Fruit fly (Drosophila melanogaster) whole organism, embryonic: Measurements from ENCODE around the gene CG31928.
A peak's percentile ranks its signal among the peaks of the same experiment; 100 is the strongest.

ENCODE experiments used
- ATbp ChIP-seq: fragments of 200-800 bp; sonication (Bioruptor generic); optimal IDR thresholded peaks from 2 replicates; lab custom pipeline; 2017; ENCODE audit warnings: missing biosample characterization, mild to moderate bottlenecking, missing genetic modification characterization, missing genetic modification reagents
- Asciz ChIP-seq: fragments of 200-800 bp; sonication (Bioruptor generic); optimal IDR thresholded peaks from 2 replicates; lab custom pipeline; 2017; ENCODE audit warnings: missing biosample characterization, mild to moderate bottlenecking, missing genetic modification characterization, missing genetic modification reagents
- Awh ChIP-seq: fragments of 200-800 bp; sonication (Bioruptor generic); IDR thresholded peaks from 2 replicates; pipeline ENCODE4, ENCODE4 v1.3.6; 2022; ENCODE audit warnings: missing biosample characterization, missing genetic modification characterization
- CG10565 ChIP-seq: fragments of 200-800 bp; sonication (Bioruptor generic); optimal IDR thresholded peaks from 3 replicates; lab custom pipeline; 2016; ENCODE audit warnings: missing biosample characterization, mild to moderate bottlenecking, missing genetic modification characterization
- CG10654 ChIP-seq: fragments of 200-800 bp; sonication (Bioruptor generic); optimal IDR thresholded peaks from 2 replicates; lab custom pipeline; 2016; ENCODE audit warnings: missing biosample characterization, missing genetic modification characterization
- CG11695 ChIP-seq: fragments of 200-800 bp; sonication (Bioruptor generic); IDR thresholded peaks from 3 replicates; pipeline ENCODE4 v1.3.6; 2022; ENCODE audit warnings: missing biosample characterization, missing genetic modification characterization
- CG12155 ChIP-seq: fragments of 200-800 bp; sonication (Bioruptor generic); optimal IDR thresholded peaks from 3 replicates; lab custom pipeline; 2016; ENCODE audit warnings: missing biosample characterization, missing genetic modification characterization
- CG12942 ChIP-seq: fragments of 200-800 bp; sonication (Bioruptor generic); optimal IDR thresholded peaks from 3 replicates; lab custom pipeline; 2016; ENCODE audit warnings: missing biosample characterization, missing genetic modification characterization
- CG1529 ChIP-seq: fragments of 200-800 bp; sonication (Bioruptor generic); optimal IDR thresholded peaks from 3 replicates; lab custom pipeline; 2018; ENCODE audit warnings: missing biosample characterization, missing genetic modification characterization
- CG15601 ChIP-seq: fragments of 200-800 bp; sonication (Bioruptor generic); optimal IDR thresholded peaks from 3 replicates; lab custom pipeline; 2019; ENCODE audit warnings: missing biosample characterization, mild to moderate bottlenecking, missing genetic modification characterization, moderate library complexity
- CG18476 ChIP-seq: fragments of 200-800 bp; sonication (Bioruptor generic); optimal IDR thresholded peaks from 2 replicates; lab custom pipeline; 2016; ENCODE audit warnings: missing biosample characterization, mild to moderate bottlenecking, missing genetic modification characterization
- CG18619 ChIP-seq: fragments of 200-800 bp; sonication (Bioruptor generic); optimal IDR thresholded peaks from 3 replicates; lab custom pipeline; 2017; ENCODE audit warnings: missing biosample characterization, mild to moderate bottlenecking, missing genetic modification characterization
- CG30403 ChIP-seq: fragments of 200-800 bp; sonication (Bioruptor generic); optimal IDR thresholded peaks from 3 replicates; lab custom pipeline; 2016; ENCODE audit warnings: missing biosample characterization, missing genetic modification characterization
- CG3065 ChIP-seq: fragments of 200-800 bp; sonication (Bioruptor generic); optimal IDR thresholded peaks from 2 replicates; lab custom pipeline; 2016; ENCODE audit warnings: missing biosample characterization, missing genetic modification characterization
- CG5245 ChIP-seq: fragments of 200-800 bp; sonication (Bioruptor generic); optimal IDR thresholded peaks from 3 replicates; lab custom pipeline; 2016; ENCODE audit warnings: missing biosample characterization, missing genetic modification characterization
- CG8359 ChIP-seq: fragments of 200-800 bp; sonication (Bioruptor generic); optimal IDR thresholded peaks from 2 replicates; lab custom pipeline; 2017; ENCODE audit warnings: missing biosample characterization, mild to moderate bottlenecking, missing genetic modification characterization, borderline replicate concordance
- D ChIP-seq, 2 experiments: fragments of 200-800 bp in 1 of 2; fragments of >200 bp in 1 of 2; sonication (Bioruptor generic) in 1 of 2; optimal IDR thresholded peaks; 2 replicates in 1 of 2; 3 replicates in 1 of 2; lab custom pipeline; 2017; ENCODE audit warnings: mild to moderate bottlenecking in 1 of 2, missing biosample characterization in 1 of 2, missing genetic modification characterization in 1 of 2, missing genetic modification reagents in 1 of 2
- Drgx ChIP-seq: fragments of 200-800 bp; sonication (Bioruptor generic); IDR thresholded peaks from 2 replicates; pipeline ENCODE4 v1.3.6; 2022; ENCODE audit warnings: missing biosample characterization, missing genetic modification characterization
- HLH3B ChIP-seq: fragments of 200-800 bp; sonication (Bioruptor generic); IDR thresholded peaks from 2 replicates; pipeline ENCODE4 v1.3.6; 2022; ENCODE audit warnings: missing biosample characterization, missing genetic modification characterization
- HmgD ChIP-seq: fragments of 200-800 bp; sonication (Bioruptor generic); optimal IDR thresholded peaks from 3 replicates; lab custom pipeline; 2016; ENCODE audit warnings: missing biosample characterization, missing genetic modification characterization
- Oli ChIP-seq: fragments of 200-800 bp; sonication (Bioruptor generic); optimal IDR thresholded peaks from 2 replicates; lab custom pipeline; 2018; ENCODE audit warnings: missing biosample characterization, mild to moderate bottlenecking, missing genetic modification characterization, moderate library complexity
- Rfx ChIP-seq: fragments of 200-800 bp; sonication (Bioruptor generic); IDR thresholded peaks from 2 replicates; pipeline ENCODE4 v1.3.6; 2022; ENCODE audit warnings: missing biosample characterization, missing genetic modification characterization
- TFAM ChIP-seq: fragments of 200-800 bp; sonication (Bioruptor generic); optimal IDR thresholded peaks from 2 replicates; lab custom pipeline; 2017; ENCODE audit warnings: missing biosample characterization, missing genetic modification characterization, inconsistent platforms
- Xbp1 ChIP-seq: fragments of 200-800 bp; sonication (Bioruptor generic); optimal IDR thresholded peaks from 3 replicates; lab custom pipeline; 2016; ENCODE audit warnings: missing biosample characterization, mild to moderate bottlenecking, missing genetic modification characterization
- Xrp1 ChIP-seq: fragments of 200-800 bp; sonication (Bioruptor generic); IDR thresholded peaks from 2 replicates; pipeline ENCODE4 v1.3.6; 2022; ENCODE audit warnings: missing biosample characterization, missing genetic modification characterization
- ac ChIP-seq: fragments of 200-800 bp; sonication (Bioruptor generic); optimal IDR thresholded peaks from 3 replicates; lab custom pipeline; 2017; ENCODE audit warnings: missing biosample characterization, mild to moderate bottlenecking, missing genetic modification characterization
- btn ChIP-seq: fragments of 200-800 bp; sonication (Bioruptor generic); optimal IDR thresholded peaks from 2 replicates; lab custom pipeline; 2016; ENCODE audit warnings: missing biosample characterization, missing genetic modification characterization
- chn ChIP-seq: fragments of 200-800 bp; sonication (Bioruptor generic); optimal IDR thresholded peaks from 2 replicates; lab custom pipeline; 2016; ENCODE audit warnings: missing biosample characterization, missing genetic modification characterization
- esg ChIP-seq: fragments of 200-800 bp; sonication (Bioruptor generic); conservative IDR thresholded peaks from 2 replicates; pipeline ENCODE4 v1.3.6; 2022; ENCODE audit warnings: missing biosample characterization, missing genetic modification characterization
- ewg ChIP-seq: fragments of 200-800 bp; sonication (Bioruptor generic); optimal IDR thresholded peaks from 3 replicates; lab custom pipeline; 2017; ENCODE audit warnings: mild to moderate bottlenecking, missing biosample characterization, missing genetic modification reagents, missing genetic modification characterization
- gcm ChIP-seq: fragments of 200-800 bp; sonication (Bioruptor generic); optimal IDR thresholded peaks from 2 replicates; lab custom pipeline; 2019; ENCODE audit warnings: missing biosample characterization, mild to moderate bottlenecking, missing genetic modification characterization, moderate library complexity
- gem ChIP-seq: fragments of 200-800 bp; sonication (Bioruptor generic); optimal IDR thresholded peaks from 2 replicates; lab custom pipeline; 2019; ENCODE audit warnings: missing biosample characterization, mild to moderate bottlenecking, missing genetic modification characterization, moderate library complexity
- hkb ChIP-seq, 2 experiments: fragments of 200-800 bp in 1 of 2; fragments of >200 bp in 1 of 2; sonication (Bioruptor generic) in 1 of 2; IDR thresholded peaks in 1 of 2; optimal IDR thresholded peaks in 1 of 2; 2 replicates each; pipeline versions ENCODE4 v1.3.6 to Lab custom; 2017 to 2022; ENCODE audit warnings: missing biosample characterization in 1 of 2, missing genetic modification characterization in 1 of 2
- knrl ChIP-seq: fragments of 200-800 bp; sonication (Bioruptor generic); IDR thresholded peaks from 3 replicates; pipeline ENCODE4 v1.3.6; 2022; ENCODE audit warnings: missing biosample characterization, missing genetic modification characterization; ENCODE audit not compliant: partially characterized antibody
- pan ChIP-seq, 4 experiments: fragments of >200 bp in 3 of 4; fragments of 200-800 bp in 1 of 4; sonication (Bioruptor generic) in 1 of 4; optimal IDR thresholded peaks in 3 of 4; IDR thresholded peaks in 1 of 4; 2 replicates each; pipeline versions ENCODE4 v1.3.6 to Lab custom; 2017 to 2022; ENCODE audit warnings: missing biosample characterization in 2 of 4, missing genetic modification characterization in 2 of 4, mixed read lengths in 1 of 4
- pb ChIP-seq: fragments of 200-800 bp; sonication (Bioruptor generic); optimal IDR thresholded peaks from 3 replicates; lab custom pipeline; 2016; ENCODE audit warnings: missing biosample characterization, missing genetic modification characterization
- peb ChIP-seq: fragments of 200-800 bp; sonication (Bioruptor generic); IDR thresholded peaks from 2 replicates; pipeline ENCODE4 v1.3.6; 2022; ENCODE audit warnings: missing biosample characterization, missing genetic modification characterization
- prd ChIP-seq, 3 experiments: fragments of >200 bp in 2 of 3; fragments of 200-800 bp in 1 of 3; sonication (Bioruptor generic) in 1 of 3; optimal IDR thresholded peaks in 2 of 3; IDR thresholded peaks in 1 of 3; 2 replicates in 2 of 3; 3 replicates in 1 of 3; pipeline versions ENCODE4 v1.3.6 to Lab custom; 2017 to 2022; ENCODE audit warnings: missing biosample characterization in 1 of 3, missing genetic modification characterization in 1 of 3
- psq ChIP-seq: fragments of 200-800 bp; sonication (Bioruptor generic); optimal IDR thresholded peaks from 2 replicates; lab custom pipeline; 2017; ENCODE audit warnings: missing biosample characterization, missing genetic modification characterization
- sens ChIP-seq: fragments of 200-800 bp; sonication (Bioruptor generic); peaks from one replicate; lab custom pipeline; 2016; ENCODE audit warnings: missing biosample characterization, missing genetic modification characterization
- sob ChIP-seq: fragments of 200-800 bp; sonication (Bioruptor generic); IDR thresholded peaks from 2 replicates; pipeline ENCODE4 v1.3.6; 2022; ENCODE audit warnings: missing biosample characterization, missing genetic modification characterization
- sqz ChIP-seq: fragments of 200-800 bp; sonication (Bioruptor generic); optimal IDR thresholded peaks from 3 replicates; lab custom pipeline; 2018; ENCODE audit warnings: missing biosample characterization, mild to moderate bottlenecking, missing genetic modification characterization
- stwl ChIP-seq: fragments of 200-800 bp; sonication (Bioruptor generic); optimal IDR thresholded peaks from 3 replicates; lab custom pipeline; 2018; ENCODE audit warnings: missing biosample characterization, mild to moderate bottlenecking, missing genetic modification characterization, moderate library complexity
- vnd ChIP-seq: fragments of 200-800 bp; sonication (Bioruptor generic); IDR thresholded peaks from 3 replicates; pipeline ENCODE4 v1.3.6; 2022; ENCODE audit warnings: missing biosample characterization, missing genetic modification characterization; ENCODE audit not compliant: partially characterized antibody

CG31928 gene

dm6 chr2L:1449718-1450441 is 42.2 kb upstream of the CG31928 start:
- peak; percentile 63 for TF ChIP-seq sens
- TF ChIP-seq gcm, result peak; percentile 94
- peak; percentile 73 for TF ChIP-seq CG18476 (GFP tag; lab: Kevin White, UChicago)
- no peak for TF ChIP-seq prd (optimal IDR thresholded peaks at IDR 0.05; lab: Kevin White, UChicago)
- TF ChIP-seq prd (GFP tag; IDR thresholded peaks at IDR 0.05; lab: Robert Waterston, UW), result 0 out of 3 replicates have a peak, but pooled peaks have one; percentile 26
- TF ChIP-seq CG12155 (GFP tag; lab: Kevin White, UChicago), result no peak
- TF ChIP-seq hkb (optimal IDR thresholded peaks at IDR 0.05; lab: Kevin White, UChicago), result peak; percentile 87
- TF ChIP-seq hkb (GFP tag; IDR thresholded peaks at IDR 0.05; lab: Robert Waterston, UW), result no peak
- peak; percentile 9 for TF ChIP-seq chn
- TF ChIP-seq Oli (tag; lab: Kevin White, UChicago), result peak; percentile 5
- TF ChIP-seq CG12942 (GFP tag; lab: Kevin White, UChicago), result no peak

- TF ChIP-seq btn (GFP tag; lab: Kevin White, UChicago) (no peak), sens (peak; percentile 73), CG10565 (GFP tag; lab: Kevin White, UChicago) (no peak), gem (tag; lab: Kevin White, UChicago) (peak; percentile 14), Drgx (peak; percentile 30; the same call in 1 of the 2 replicates)
Observed at dm6 chr2L:1455498-1455897, 36.6 kb upstream of the CG31928 start.

- peak; percentile 46 for TF ChIP-seq CG10654 (GFP tag; lab: Kevin White, UChicago)
- TF ChIP-seq HLH3B (GFP tag; lab: Robert Waterston, UW), result 0 out of 2 replicates have a peak, but pooled peaks have one; percentile 36
- TF ChIP-seq CG1529, result peak; percentile 45
- TF ChIP-seq Xbp1 (GFP tag; lab: Kevin White, UChicago), result peak; percentile 14
- peak; percentile 48 for TF ChIP-seq CG15601
- peak; percentile 20; the same call in 1 of the 2 replicates for TF ChIP-seq esg
- TF ChIP-seq ewg (GFP tag; lab: Kevin White, UChicago), result peak; percentile 8
- peak in 1 of 2 experiments; percentile 38 for TF ChIP-seq pan (optimal IDR thresholded peaks at IDR 0.05; lab: Kevin White, UChicago)
- TF ChIP-seq pan (GFP tag; optimal IDR thresholded peaks at IDR 0.05 in 1 of 2, IDR thresholded peaks at IDR 0.05 in 1 of 2), result no peak
- peak; percentile 49 for TF ChIP-seq stwl (tag; lab: Kevin White, UChicago)
- TF ChIP-seq D (optimal IDR thresholded peaks at IDR 0.05; lab: Kevin White, UChicago), result no peak
- TF ChIP-seq D (GFP tag; optimal IDR thresholded peaks at IDR 0.05; lab: Kevin White, UChicago), result peak; percentile 79
- TF ChIP-seq Awh, result peak; percentile 69; the same call in 1 of the 2 replicates
- TF ChIP-seq Asciz, result peak; percentile 16
- no peak for TF ChIP-seq CG3065 (GFP tag; lab: Kevin White, UChicago)
- TF ChIP-seq ATbp (GFP tag; lab: Kevin White, UChicago), result peak; percentile 45
- no peak for TF ChIP-seq TFAM (GFP tag; lab: Kevin White, UChicago)
- TF ChIP-seq CG18619, result peak; percentile 9
- peak; percentile 15 for TF ChIP-seq sqz (GFP tag; lab: Kevin White, UChicago)
- TF ChIP-seq CG30403, result peak; percentile 29
- TF ChIP-seq Rfx (GFP tag; lab: Robert Waterston, UW), result no peak
- peak; percentile 27 for TF ChIP-seq peb (GFP tag; lab: Robert Waterston, UW)
- TF ChIP-seq knrl, result no peak
- TF ChIP-seq sob, result peak; percentile 46; the same call in 1 of the 2 replicates
- TF ChIP-seq vnd (GFP tag; lab: Robert Waterston, UW), result no peak
- no peak for TF ChIP-seq HmgD (GFP tag; lab: Kevin White, UChicago)
- peak; percentile 20 for TF ChIP-seq ac (GFP tag; lab: Kevin White, UChicago)
- TF ChIP-seq Xrp1 (GFP tag; lab: Robert Waterston, UW), result peak; percentile 91
- TF ChIP-seq psq (GFP tag; lab: Kevin White, UChicago), result no peak
- TF ChIP-seq CG5245 (GFP tag; lab: Kevin White, UChicago), result peak; percentile 44
- peak; percentile 55; the same call in 1 of the 3 replicates for TF ChIP-seq CG11695 (GFP tag; lab: Robert Waterston, UW)
- TF ChIP-seq pb (GFP tag; lab: Kevin White, UChicago), result no peak
- peak; percentile 66 for TF ChIP-seq CG8359 (GFP tag; lab: Kevin White, UChicago)
Observed at dm6 chr2L:1456305-1456704, 35.8 kb upstream of the CG31928 start.
